Fruit fly (Drosophila melanogaster) Kc167 (cell line): Measurements from ENCODE around the gene CG32572.

Source experiments
- Myc ChIP-seq: fragments of >200 bp; optimal IDR thresholded peaks from 2 replicates; lab custom pipeline; 2017; ENCODE audit warnings: missing external identifiers
- Sin3A ChIP-seq: fragments of >200 bp; optimal IDR thresholded peaks from 2 replicates; lab custom pipeline; 2018; ENCODE audit warnings: missing external identifiers
- h ChIP-seq: fragments of >200 bp; optimal IDR thresholded peaks from 3 replicates; lab custom pipeline; 2018; ENCODE audit warnings: missing external identifiers
- insv ChIP-seq: fragments of >200 bp; optimal IDR thresholded peaks from 3 replicates; lab custom pipeline; 2018; ENCODE audit warnings: missing external identifiers
- psq ChIP-seq: fragments of >200 bp; optimal IDR thresholded peaks from 2 replicates; lab custom pipeline; 2017; ENCODE audit warnings: missing external identifiers
- ttk ChIP-seq: sonication (Bioruptor generic); optimal IDR thresholded peaks from 2 replicates; lab custom pipeline; 2017; ENCODE audit warnings: missing external identifiers

DNA sequence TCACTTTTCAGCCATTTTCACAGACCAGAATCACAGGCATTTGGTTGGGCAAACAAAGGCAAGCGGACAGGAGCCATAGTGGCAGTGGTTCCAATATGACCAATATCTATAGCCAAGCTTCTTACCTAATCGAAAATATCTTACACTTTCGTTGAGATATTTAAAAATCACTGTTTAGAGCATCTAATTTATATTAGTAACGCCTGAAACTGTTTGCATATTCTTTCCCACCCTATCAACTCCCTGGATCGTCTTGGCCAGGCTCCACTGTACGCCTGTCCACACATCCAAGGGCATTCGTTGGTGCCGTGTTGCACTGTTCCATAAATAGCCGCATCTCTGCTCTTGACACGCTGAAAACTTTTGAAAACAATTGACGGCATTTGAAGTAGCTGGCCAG lies 30.5 kb upstream of the CG32572 start:
- TF ChIP-seq Sin3A (lab: Kevin White, UChicago) (no peak), ttk (lab: Kevin White, UChicago) (no peak), psq (lab: Kevin White, UChicago) (no peak), insv (lab: Kevin White, UChicago) (no peak), h (lab: Kevin White, UChicago) (no peak), Myc (lab: Kevin White, UChicago) (no peak)
